Fruit fly (Drosophila melanogaster) whole organism, embryonic: ENCODE data around the gene Pex1.

ENCODE experiments used
- Bdp1 ChIP-seq: fragments of 200-800 bp; sonication (Bioruptor generic); optimal IDR thresholded peaks from 3 replicates; lab custom pipeline; 2016; ENCODE audit warnings: missing biosample characterization, missing genetic modification characterization
- C15 ChIP-seq: fragments of 200-800 bp; sonication (Bioruptor generic); IDR thresholded peaks from 3 replicates; pipeline ENCODE4 v1.3.6; 2022; ENCODE audit warnings: missing biosample characterization, missing genetic modification characterization
- CG1024 ChIP-seq: fragments of 200-800 bp; sonication (Bioruptor generic); IDR thresholded peaks from 2 replicates; pipeline ENCODE4 v1.3.6; 2022; ENCODE audit warnings: missing biosample characterization, missing genetic modification characterization
- CG11560 ChIP-seq: fragments of 200-800 bp; sonication (Bioruptor generic); IDR thresholded peaks from 3 replicates; pipeline ENCODE4 v1.3.6; 2022; ENCODE audit warnings: missing biosample characterization, missing genetic modification characterization
- CG12659 ChIP-seq: fragments of 200-800 bp; sonication (Bioruptor generic); optimal IDR thresholded peaks from 3 replicates; lab custom pipeline; 2017; ENCODE audit warnings: mild to moderate bottlenecking, missing biosample characterization, missing genetic modification reagents, missing genetic modification characterization
- CG12942 ChIP-seq: fragments of 200-800 bp; sonication (Bioruptor generic); optimal IDR thresholded peaks from 3 replicates; lab custom pipeline; 2016; ENCODE audit warnings: missing biosample characterization, missing genetic modification characterization
- CG13424 ChIP-seq: fragments of 200-800 bp; sonication (Bioruptor generic); optimal IDR thresholded peaks from 2 replicates; lab custom pipeline; 2019; ENCODE audit warnings: missing biosample characterization, mild to moderate bottlenecking, missing genetic modification characterization, moderate library complexity
- CG14050 ChIP-seq: fragments of 200-800 bp; sonication (Bioruptor generic); IDR thresholded peaks from 3 replicates; pipeline ENCODE4 v1.3.6; 2022; ENCODE audit warnings: missing biosample characterization, missing genetic modification characterization
- CG15601 ChIP-seq: fragments of 200-800 bp; sonication (Bioruptor generic); optimal IDR thresholded peaks from 3 replicates; lab custom pipeline; 2019; ENCODE audit warnings: missing biosample characterization, mild to moderate bottlenecking, missing genetic modification characterization, moderate library complexity
- CG17568 ChIP-seq: fragments of 200-800 bp; sonication (Bioruptor generic); optimal IDR thresholded peaks from 2 replicates; lab custom pipeline; 2018; ENCODE audit warnings: missing biosample characterization, mild to moderate bottlenecking, missing genetic modification characterization, moderate library complexity
- CG17802 ChIP-seq: fragments of 200-800 bp; sonication (Bioruptor generic); optimal IDR thresholded peaks from 2 replicates; lab custom pipeline; 2018; ENCODE audit warnings: missing biosample characterization, mild to moderate bottlenecking, missing genetic modification characterization, moderate library complexity
- CG18619 ChIP-seq: fragments of 200-800 bp; sonication (Bioruptor generic); optimal IDR thresholded peaks from 3 replicates; lab custom pipeline; 2017; ENCODE audit warnings: missing biosample characterization, mild to moderate bottlenecking, missing genetic modification characterization
- CG34224 ChIP-seq: fragments of 200-800 bp; sonication (Bioruptor generic); IDR thresholded peaks from 3 replicates; pipeline ENCODE4 v1.3.6; 2022; ENCODE audit warnings: missing biosample characterization, missing genetic modification characterization; ENCODE audit not compliant: partially characterized antibody
- CG3838 ChIP-seq: fragments of 200-800 bp; sonication (Bioruptor generic); optimal IDR thresholded peaks from 3 replicates; lab custom pipeline; 2016; ENCODE audit warnings: missing biosample characterization, missing genetic modification characterization
- CG4282 ChIP-seq: fragments of 200-800 bp; sonication (Bioruptor generic); optimal IDR thresholded peaks from 2 replicates; lab custom pipeline; 2016; ENCODE audit warnings: missing biosample characterization, missing genetic modification characterization
- CG6175 ChIP-seq: fragments of 200-800 bp; sonication (Bioruptor generic); IDR thresholded peaks from 3 replicates; pipeline ENCODE4 v1.3.6; 2022; ENCODE audit warnings: missing biosample characterization, missing genetic modification characterization
- CG6791 ChIP-seq: fragments of 200-800 bp; sonication (Bioruptor generic); IDR thresholded peaks from 3 replicates; pipeline ENCODE4 v1.3.6; 2022; ENCODE audit warnings: missing biosample characterization, missing genetic modification characterization; ENCODE audit not compliant: partially characterized antibody
- CG7271 ChIP-seq: fragments of 200-800 bp; sonication (Bioruptor generic); optimal IDR thresholded peaks from 2 replicates; lab custom pipeline; 2018; ENCODE audit warnings: missing biosample characterization, mild to moderate bottlenecking, missing genetic modification characterization, moderate library complexity
- CG7357 ChIP-seq: fragments of 200-800 bp; sonication (Bioruptor generic); IDR thresholded peaks from 3 replicates; pipeline ENCODE4 v1.3.6; 2022; ENCODE audit warnings: missing biosample characterization, missing genetic modification characterization
- CG9727 ChIP-seq: fragments of 200-800 bp; sonication (Bioruptor generic); optimal IDR thresholded peaks from 3 replicates; lab custom pipeline; 2017; ENCODE audit warnings: missing biosample characterization, mild to moderate bottlenecking, missing genetic modification characterization
- Dfd ChIP-seq, 2 experiments: fragments of >200 bp; optimal IDR thresholded peaks; 2 replicates each; lab custom pipeline; 2017; ENCODE audit warnings: missing biosample characterization in 2 of 2, missing genetic modification characterization in 2 of 2
- HLH3B ChIP-seq: fragments of 200-800 bp; sonication (Bioruptor generic); IDR thresholded peaks from 2 replicates; pipeline ENCODE4 v1.3.6; 2022; ENCODE audit warnings: missing biosample characterization, missing genetic modification characterization
- MTF-1 ChIP-seq: fragments of 200-800 bp; sonication (Bioruptor generic); optimal IDR thresholded peaks from 2 replicates; lab custom pipeline; 2018; ENCODE audit warnings: missing biosample characterization, mild to moderate bottlenecking, missing genetic modification characterization, borderline replicate concordance
- NC2β ChIP-seq: fragments of 200-800 bp; sonication (Bioruptor generic); optimal IDR thresholded peaks from 2 replicates; lab custom pipeline; 2016; ENCODE audit warnings: missing biosample characterization, missing genetic modification characterization
- NK7.1 ChIP-seq: fragments of 200-800 bp; sonication (Bioruptor generic); optimal IDR thresholded peaks from 3 replicates; lab custom pipeline; 2016; ENCODE audit warnings: missing biosample characterization, missing genetic modification characterization
- Nf-YC ChIP-seq: fragments of 200-800 bp; optimal IDR thresholded peaks from 3 replicates; lab custom pipeline; 2019; ENCODE audit warnings: missing biosample characterization, mild to moderate bottlenecking, missing genetic modification characterization, moderate library complexity
- Ravus ChIP-seq: fragments of 200-800 bp; sonication (Bioruptor generic); IDR thresholded peaks from 2 replicates; pipeline ENCODE4 v1.3.6; 2022; ENCODE audit warnings: missing biosample characterization, missing genetic modification characterization
- Usf ChIP-seq: fragments of 200-800 bp; sonication (Bioruptor generic); optimal IDR thresholded peaks from 2 replicates; lab custom pipeline; 2017; ENCODE audit warnings: missing genotype, missing biosample characterization, missing genetic modification characterization
- ash1 ChIP-seq: fragments of 200-800 bp; sonication (Bioruptor generic); optimal IDR thresholded peaks from 2 replicates; lab custom pipeline; 2018; ENCODE audit warnings: missing biosample characterization, mild to moderate bottlenecking, missing genetic modification characterization
- crc ChIP-seq: fragments of 200-800 bp; sonication (Bioruptor generic); optimal IDR thresholded peaks from 2 replicates; lab custom pipeline; 2016; ENCODE audit warnings: missing biosample characterization, missing genetic modification characterization
- cwo ChIP-seq: fragments of 200-800 bp; sonication (Bioruptor generic); optimal IDR thresholded peaks from 3 replicates; lab custom pipeline; 2017; ENCODE audit warnings: missing biosample characterization, missing genetic modification characterization, mild to moderate bottlenecking, moderate library complexity, missing genetic modification reagents
- danr ChIP-seq: fragments of 200-800 bp; sonication (Bioruptor generic); IDR thresholded peaks from 2 replicates; pipeline ENCODE4 v1.3.6; 2022; ENCODE audit warnings: missing biosample characterization, missing genetic modification characterization
- ftz-f1 ChIP-seq: fragments of 200-800 bp; sonication (Bioruptor generic); optimal IDR thresholded peaks from 2 replicates; lab custom pipeline; 2016; ENCODE audit warnings: missing biosample characterization, missing genetic modification characterization
- ind ChIP-seq: fragments of 200-800 bp; sonication (Bioruptor generic); optimal IDR thresholded peaks from 3 replicates; lab custom pipeline; 2016; ENCODE audit warnings: missing biosample characterization, missing genetic modification characterization
- insv ChIP-seq, 2 experiments: fragments of 200-800 bp; sonication (Bioruptor generic); optimal IDR thresholded peaks; 3 replicates each; lab custom pipeline; 2016 to 2018; ENCODE audit warnings: missing biosample characterization in 2 of 2, missing genetic modification characterization in 2 of 2
- klu ChIP-seq: fragments of 200-800 bp; sonication (Bioruptor generic); IDR thresholded peaks from 2 replicates; pipeline ENCODE4 v1.3.6; 2022; ENCODE audit warnings: missing biosample characterization, missing genetic modification characterization
- lola ChIP-seq, 3 experiments: fragments of >200 bp in 2 of 3; fragments of 200-800 bp in 1 of 3; sonication (Bioruptor generic) in 1 of 3; optimal IDR thresholded peaks; 2 replicates each; lab custom pipeline; 2017 to 2019; ENCODE audit warnings: missing biosample characterization in 3 of 3, missing genetic modification characterization in 3 of 3, mild to moderate bottlenecking in 1 of 3, moderate library complexity in 1 of 3
- p53 ChIP-seq: fragments of 200-800 bp; sonication (Bioruptor generic); optimal IDR thresholded peaks from 2 replicates; lab custom pipeline; 2016; ENCODE audit warnings: missing biosample characterization, missing genetic modification characterization
- peb ChIP-seq: fragments of 200-800 bp; sonication (Bioruptor generic); IDR thresholded peaks from 2 replicates; pipeline ENCODE4 v1.3.6; 2022; ENCODE audit warnings: missing biosample characterization, missing genetic modification characterization
- pnt ChIP-seq: fragments of 200-800 bp; sonication (Bioruptor generic); optimal IDR thresholded peaks from 3 replicates; lab custom pipeline; 2016; ENCODE audit warnings: missing biosample characterization, missing genetic modification characterization
- row ChIP-seq: fragments of 200-800 bp; sonication (Bioruptor generic); IDR thresholded peaks from 3 replicates; pipeline ENCODE4 v1.3.6; 2022; ENCODE audit warnings: missing biosample characterization, missing genetic modification characterization
- scrt ChIP-seq: fragments of 200-800 bp; sonication (Bioruptor generic); optimal IDR thresholded peaks from 2 replicates; lab custom pipeline; 2018; ENCODE audit warnings: missing biosample characterization, mild to moderate bottlenecking, missing genetic modification characterization, moderate library complexity
- sd ChIP-seq: fragments of 200-800 bp; sonication (Bioruptor generic); optimal IDR thresholded peaks from 3 replicates; lab custom pipeline; 2018; ENCODE audit warnings: missing biosample characterization, mild to moderate bottlenecking, missing genetic modification characterization, moderate library complexity
- sna ChIP-seq: fragments of 200-800 bp; sonication (Bioruptor generic); IDR thresholded peaks from 2 replicates; pipeline ENCODE4 v1.3.6; 2022; ENCODE audit warnings: missing biosample characterization, missing genetic modification characterization; ENCODE audit not compliant: partially characterized antibody
- stwl ChIP-seq: fragments of 200-800 bp; sonication (Bioruptor generic); optimal IDR thresholded peaks from 3 replicates; lab custom pipeline; 2018; ENCODE audit warnings: missing biosample characterization, mild to moderate bottlenecking, missing genetic modification characterization, moderate library complexity
- tna ChIP-seq: fragments of 200-800 bp; sonication (Bioruptor generic); IDR thresholded peaks from 2 replicates; pipeline ENCODE4 v1.3.6; 2022; ENCODE audit warnings: missing biosample characterization, missing genetic modification characterization; ENCODE audit not compliant: partially characterized antibody
- twi ChIP-seq: fragments of 200-800 bp; optimal IDR thresholded peaks from 2 replicates; lab custom pipeline; 2019; ENCODE audit warnings: missing biosample characterization, mild to moderate bottlenecking, missing genetic modification characterization, moderate library complexity
- wdn ChIP-seq: fragments of 200-800 bp; sonication (Bioruptor generic); IDR thresholded peaks from 2 replicates; pipeline ENCODE4 v1.3.6; 2022; ENCODE audit warnings: missing biosample characterization, missing genetic modification characterization
- wek ChIP-seq: fragments of 200-800 bp; sonication (Bioruptor generic); optimal IDR thresholded peaks from 3 replicates; lab custom pipeline; 2018; ENCODE audit warnings: missing biosample characterization, mild to moderate bottlenecking, missing genetic modification characterization, moderate library complexity
- wor ChIP-seq: fragments of 200-800 bp; sonication (Bioruptor generic); IDR thresholded peaks from 2 replicates; pipeline ENCODE4 v1.3.6; 2022; ENCODE audit warnings: missing biosample characterization, missing genetic modification characterization
- zen ChIP-seq: fragments of 200-800 bp; sonication (Bioruptor generic); optimal IDR thresholded peaks from 3 replicates; lab custom pipeline; 2018; ENCODE audit warnings: missing biosample characterization, mild to moderate bottlenecking, missing genetic modification characterization, moderate library complexity

The Pex1 gene

DNA sequence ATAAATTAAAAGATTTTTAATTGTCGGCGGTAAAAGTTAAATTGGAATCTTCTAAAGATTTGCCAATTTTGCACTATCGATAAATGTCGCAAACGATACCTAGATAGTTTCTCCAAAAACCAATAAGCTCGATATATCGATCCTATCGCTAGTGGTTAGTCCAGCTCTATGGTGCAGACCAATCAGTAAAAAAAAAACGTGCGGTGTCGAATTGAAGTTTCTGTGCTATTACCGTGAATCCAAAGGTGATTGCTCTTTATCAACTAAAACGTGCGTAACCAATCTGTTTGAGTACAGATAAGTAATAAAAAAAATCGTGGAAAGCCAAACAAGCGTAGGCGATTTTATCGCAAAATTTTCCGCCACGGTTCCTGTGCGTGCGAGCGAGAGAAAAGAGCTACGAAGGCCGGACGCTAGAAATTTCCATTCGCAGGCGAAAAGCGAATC, 34.8 kb upstream of the Pex1 start, which contains the start of gene Hsp110 (continued):
- TF ChIP-seq insv (GFP tag; optimal IDR thresholded peaks at IDR 0.05; lab: Kevin White, UChicago) (peak in 1 of 2 experiments; percentile 84), klu (GFP tag; lab: Robert Waterston, UW) (no peak), CG12942 (GFP tag; lab: Kevin White, UChicago) (no peak), CG6791 (GFP tag; lab: Robert Waterston, UW) (peak; percentile 100), Usf (no peak), Bdp1 (GFP tag; lab: Kevin White, UChicago) (no peak), C15 (no peak), CG13424 (tag; lab: Kevin White, UChicago) (peak; percentile 3), CG11560 (tag; lab: Robert Waterston, UW) (no peak), Nf-YC (peak; percentile 32), wor (GFP tag; lab: Robert Waterston, UW) (no peak), CG6175 (GFP tag; lab: Robert Waterston, UW) (no peak), row (GFP tag; lab: Robert Waterston, UW) (0 out of 3 replicates have a peak, but pooled peaks have one; percentile 37), pnt (no peak), peb (GFP tag; lab: Robert Waterston, UW) (no peak), wek (GFP tag; lab: Kevin White, UChicago) (no peak), NK7.1 (GFP tag; lab: Kevin White, UChicago) (no peak), crc (GFP tag; lab: Kevin White, UChicago) (no peak), sna (GFP tag; lab: Robert Waterston, UW) (peak; percentile 97), sd (tag; lab: Kevin White, UChicago) (peak; percentile 13), Ravus (no peak), cwo (GFP tag; lab: Kevin White, UChicago) (peak; percentile 93), NC2β (GFP tag; lab: Kevin White, UChicago) (peak; percentile 7), ftz-f1 (peak; percentile 46), tna (peak; percentile 99), CG4282 (GFP tag; lab: Kevin White, UChicago) (no peak), twi (tag; lab: Kevin White, UChicago) (no peak), CG9727 (GFP tag; lab: Kevin White, UChicago) (no peak), CG12659 (peak; percentile 54), CG18619 (GFP tag; lab: Kevin White, UChicago) (no peak), CG3838 (GFP tag; lab: Kevin White, UChicago) (no peak), CG34224 (GFP tag; lab: Robert Waterston, UW) (peak; percentile 100), wdn (no peak), CG17568 (no peak), HLH3B (GFP tag; lab: Robert Waterston, UW) (no peak), ind (GFP tag; lab: Kevin White, UChicago) (no peak), CG7271 (tag; lab: Kevin White, UChicago) (no peak), CG17802 (tag; lab: Kevin White, UChicago) (no peak), MTF-1 (GFP tag; lab: Kevin White, UChicago) (no peak), CG14050 (GFP tag; lab: Robert Waterston, UW) (no peak), stwl (tag; lab: Kevin White, UChicago) (peak; percentile 46), lola (GFP tag; optimal IDR thresholded peaks at IDR 0.05; lab: Kevin White, UChicago) (no peak), zen (tag; lab: Kevin White, UChicago) (peak; percentile 29), CG1024 (GFP tag; lab: Robert Waterston, UW) (no peak), ash1 (GFP tag; lab: Kevin White, UChicago) (no peak), Dfd (GFP tag; optimal IDR thresholded peaks at IDR 0.05; lab: Kevin White, UChicago) (no peak), scrt (GFP tag; lab: Kevin White, UChicago) (no peak), CG7357 (GFP tag; lab: Robert Waterston, UW) (no peak), danr (no peak), CG15601 (tag; lab: Kevin White, UChicago) (peak; percentile 27), p53 (GFP tag; lab: Kevin White, UChicago) (no peak)
